Worm (Caenorhabditis elegans): ENCODE data around the gene sri-29.

The sri-29 gene

ce11 chrII:3002211-3002610 is 41.9 kb upstream of the sri-29 start, which contains the start of gene lido-10:
Gene lido-10 (plus strand): TSS chrII:3002511.
- no peak for TF ChIP-seq unc-62 (GFP tag; optimal IDR thresholded peaks at IDR 0.05)
- TF ChIP-seq zip-8 (tag; optimal IDR thresholded peaks at IDR 0.05), result no peak
- no peak for TF ChIP-seq pha-4 (tag; optimal IDR thresholded peaks at IDR 0.05)
- no peak for TF ChIP-seq nhr-76 (tag; optimal IDR thresholded peaks at IDR 0.05)
- TF ChIP-seq sptf-1 (tag; optimal IDR thresholded peaks at IDR 0.05), result no peak
- no peak for TF ChIP-seq lin-32 (GFP tag; optimal IDR thresholded peaks at IDR 0.05)
- TF ChIP-seq elt-1 (tag; optimal IDR thresholded peaks at IDR 0.05; ENCODE audit: borderline replicate concordance, insufficient read depth), result no peak
- TF ChIP-seq ceh-39 (tag; optimal IDR thresholded peaks at IDR 0.05), result no peak
- TF ChIP-seq ztf-11 (tag; optimal IDR thresholded peaks at IDR 0.05), result no peak
- no peak for TF ChIP-seq sem-2 (GFP tag; optimal IDR thresholded peaks at IDR 0.05)
- TF ChIP-seq mls-2 (tag; optimal IDR thresholded peaks at IDR 0.05), result no peak
- TF ChIP-seq lin-13 (tag; optimal IDR thresholded peaks at IDR 0.05), result no peak
- no peak for TF ChIP-seq elt-3 (tag; optimal IDR thresholded peaks at IDR 0.05)

- TF ChIP-seq unc-62 (GFP tag; optimal IDR thresholded peaks at IDR 0.05) (no peak), lin-13 (tag; optimal IDR thresholded peaks at IDR 0.05) (no peak), nhr-2 (tag; optimal IDR thresholded peaks at IDR 0.05) (no peak), sptf-1 (tag; optimal IDR thresholded peaks at IDR 0.05) (no peak), mep-1 (tag; optimal IDR thresholded peaks at IDR 0.05) (no peak), unc-120 (tag; optimal IDR thresholded peaks at IDR 0.05; ENCODE audit: poor library complexity, severe bottlenecking) (no peak), M03D4.4 (tag; optimal IDR thresholded peaks at IDR 0.05) (no peak), cnd-1 (tag; optimal IDR thresholded peaks at IDR 0.05) (no peak), zip-8 (tag; optimal IDR thresholded peaks at IDR 0.05) (no peak), pha-4 (tag; optimal IDR thresholded peaks at IDR 0.05) (no peak), flh-1 (GFP tag; optimal IDR thresholded peaks at IDR 0.05) (no peak), ham-2 (GFP tag; optimal IDR thresholded peaks at IDR 0.05) (no peak), ceh-43 (GFP tag; optimal IDR thresholded peaks at IDR 0.05) (no peak)
These were observed 40.5 kb upstream of the sri-29 start, which contains the start of gene lido-11 for ce11 chrII:3003667-3004066. Gene lido-11 (plus strand): TSS chrII:3003967.

ce11 chrII:3005499-3005898 is 38.6 kb upstream of the sri-29 start, which contains the start of gene lido-12:
Gene lido-12 (plus strand): TSS chrII:3005799.
- TF ChIP-seq blmp-1 (tag; optimal IDR thresholded peaks at IDR 0.05) (no peak), mep-1 (tag; optimal IDR thresholded peaks at IDR 0.05) (no peak), ceh-39 (tag; optimal IDR thresholded peaks at IDR 0.05) (no peak), lin-13 (tag; optimal IDR thresholded peaks at IDR 0.05) (no peak), flh-1 (GFP tag; optimal IDR thresholded peaks at IDR 0.05) (no peak)

- peak; percentile 8 for TF ChIP-seq ceh-39 (tag; optimal IDR thresholded peaks at IDR 0.05)
- no peak for TF ChIP-seq blmp-1 (tag; optimal IDR thresholded peaks at IDR 0.05)
- no peak for TF ChIP-seq unc-120 (tag; optimal IDR thresholded peaks at IDR 0.05; ENCODE audit: poor library complexity, severe bottlenecking)
- TF ChIP-seq pha-4 (tag; optimal IDR thresholded peaks at IDR 0.05), result no peak
- no peak for TF ChIP-seq ceh-43 (GFP tag; optimal IDR thresholded peaks at IDR 0.05)
- no peak for TF ChIP-seq cnd-1 (tag; optimal IDR thresholded peaks at IDR 0.05)
- no peak for TF ChIP-seq mls-2 (tag; optimal IDR thresholded peaks at IDR 0.05)
These were observed 35.7 kb upstream of the sri-29 start, which contains the start of gene sdz-5 for ce11 chrII:3008400-3008799. Gene sdz-5 (plus strand): TSS chrII:3008700.

- TF ChIP-seq drap-1 (GFP tag; optimal IDR thresholded peaks at IDR 0.05), result no peak
- TF ChIP-seq hlh-1 (tag; optimal IDR thresholded peaks at IDR 0.05), result no peak
- no peak for TF ChIP-seq flh-1 (GFP tag; optimal IDR thresholded peaks at IDR 0.05)
- no peak for TF ChIP-seq pha-4 (tag; optimal IDR thresholded peaks at IDR 0.05)
- TF ChIP-seq zip-8 (tag; optimal IDR thresholded peaks at IDR 0.05), result no peak
- TF ChIP-seq mab-5 (tag; optimal IDR thresholded peaks at IDR 0.05), result no peak
- no peak for TF ChIP-seq nhr-237 (tag; optimal IDR thresholded peaks at IDR 0.05)
- no peak for TF ChIP-seq nhr-28 (tag; optimal IDR thresholded peaks at IDR 0.05)
- no peak for TF ChIP-seq blmp-1 (tag; optimal IDR thresholded peaks at IDR 0.05)
- no peak for TF ChIP-seq mep-1 (tag; optimal IDR thresholded peaks at IDR 0.05)
- TF ChIP-seq lin-32 (GFP tag; optimal IDR thresholded peaks at IDR 0.05), result no peak
- TF ChIP-seq ces-1 (GFP tag; optimal IDR thresholded peaks at IDR 0.05), result no peak
- no peak for TF ChIP-seq M03D4.4 (tag; optimal IDR thresholded peaks at IDR 0.05)
- no peak for TF ChIP-seq sem-2 (GFP tag; optimal IDR thresholded peaks at IDR 0.05)
- no peak for TF ChIP-seq elt-1 (tag; optimal IDR thresholded peaks at IDR 0.05; ENCODE audit: borderline replicate concordance, insufficient read depth)
- no peak for TF ChIP-seq nhr-12 (tag; optimal IDR thresholded peaks at IDR 0.05)
- TF ChIP-seq cnd-1 (tag; optimal IDR thresholded peaks at IDR 0.05), result no peak
- TF ChIP-seq mls-2 (tag; optimal IDR thresholded peaks at IDR 0.05), result no peak
- TF ChIP-seq unc-39 (tag; optimal IDR thresholded peaks at IDR 0.05), result no peak
These were observed 32.0 kb upstream of the sri-29 start, which contains the start of gene C41H7.9 for ce11 chrII:3012133-3012532. Gene C41H7.9 (minus strand): TSS chrII:3012233.

Measured in whole organism, mixed stage, embryonic.